Fruit fly (Drosophila melanogaster) whole organism, prepupa: ENCODE results near the gene CG42693.

Experiments used
- Blimp-1 ChIP-seq: fragments of 200-800 bp; sonication (Bioruptor generic); optimal IDR thresholded peaks from 3 replicates; lab custom pipeline; 2017; ENCODE audit warnings: missing biosample characterization, missing genetic modification characterization, mild to moderate bottlenecking, moderate library complexity, missing genetic modification reagents
- CG10631 ChIP-seq: fragments of 200-800 bp; sonication (Bioruptor generic); optimal IDR thresholded peaks from 2 replicates; lab custom pipeline; 2016; ENCODE audit warnings: missing biosample characterization, missing genetic modification characterization
- CG10669 ChIP-seq: fragments of 200-800 bp; sonication (Bioruptor generic); optimal IDR thresholded peaks from 3 replicates; lab custom pipeline; 2018; ENCODE audit warnings: missing biosample characterization, mild to moderate bottlenecking, missing genetic modification characterization, moderate library complexity
- CG11294 ChIP-seq: fragments of 200-800 bp; sonication (Bioruptor generic); IDR thresholded peaks from 2 replicates; pipeline ENCODE4 v1.3.6; 2022; ENCODE audit warnings: missing biosample characterization, missing genetic modification characterization
- CG11762 ChIP-seq: fragments of 200-800 bp; sonication (Bioruptor generic); optimal IDR thresholded peaks from 3 replicates; lab custom pipeline; 2016; ENCODE audit warnings: missing biosample characterization, missing genetic modification characterization; ENCODE audit not compliant: insufficient read depth
- CG11902 ChIP-seq: fragments of 200-800 bp; sonication (Bioruptor generic); optimal IDR thresholded peaks from 3 replicates; lab custom pipeline; 2016; ENCODE audit warnings: missing biosample characterization, missing genetic modification characterization
- CG15336 ChIP-seq: fragments of 200-800 bp; sonication (Bioruptor generic); IDR thresholded peaks from 2 replicates; pipeline ENCODE4 v1.3.6; 2022; ENCODE audit warnings: missing biosample characterization, missing genetic modification characterization
- CG1621 ChIP-seq: fragments of 200-800 bp; sonication (Bioruptor generic); optimal IDR thresholded peaks from 3 replicates; lab custom pipeline; 2018; ENCODE audit warnings: missing biosample characterization, mild to moderate bottlenecking, missing genetic modification characterization
- CG16779 ChIP-seq: fragments of 200-800 bp; sonication (Bioruptor generic); optimal IDR thresholded peaks from 3 replicates; lab custom pipeline; 2017; ENCODE audit warnings: missing biosample characterization, mild to moderate bottlenecking, missing genetic modification characterization
- CG3032 ChIP-seq: fragments of 200-800 bp; optimal IDR thresholded peaks from 2 replicates; lab custom pipeline; 2019; ENCODE audit warnings: missing biosample characterization, mild to moderate bottlenecking, missing genetic modification characterization, moderate library complexity
- CG31627 ChIP-seq: fragments of 200-800 bp; sonication (Bioruptor generic); optimal IDR thresholded peaks from 3 replicates; lab custom pipeline; 2016; ENCODE audit warnings: missing biosample characterization, missing genetic modification characterization
- CG34406 ChIP-seq: fragments of 200-800 bp; sonication (Bioruptor generic); optimal IDR thresholded peaks from 3 replicates; lab custom pipeline; 2016; ENCODE audit warnings: missing biosample characterization, missing genetic modification characterization
- CG6163 ChIP-seq: fragments of 200-800 bp; sonication (Bioruptor generic); IDR thresholded peaks from 3 replicates; pipeline ENCODE4 v1.3.6; 2022; ENCODE audit warnings: missing biosample characterization, missing genetic modification characterization
- CG6276 ChIP-seq: fragments of 200-800 bp; sonication (Bioruptor generic); optimal IDR thresholded peaks from 2 replicates; lab custom pipeline; 2017; ENCODE audit warnings: missing biosample characterization, mild to moderate bottlenecking, missing genetic modification characterization
- CG6792 ChIP-seq: fragments of 200-800 bp; sonication (Bioruptor generic); optimal IDR thresholded peaks from 3 replicates; lab custom pipeline; 2016; ENCODE audit warnings: missing biosample characterization, missing genetic modification characterization
- CG6808 ChIP-seq: fragments of 200-800 bp; sonication (Bioruptor generic); optimal IDR thresholded peaks from 3 replicates; lab custom pipeline; 2017; ENCODE audit warnings: missing biosample characterization, missing genetic modification characterization, mild to moderate bottlenecking, moderate library complexity, missing genetic modification reagents
- CG6854 ChIP-seq: fragments of 200-800 bp; sonication (Bioruptor generic); optimal IDR thresholded peaks from 2 replicates; lab custom pipeline; 2017; ENCODE audit warnings: missing biosample characterization, mild to moderate bottlenecking, missing genetic modification characterization
- CG7368 ChIP-seq: fragments of 200-800 bp; sonication (Bioruptor generic); optimal IDR thresholded peaks from 3 replicates; lab custom pipeline; 2016; ENCODE audit warnings: missing biosample characterization, missing genetic modification characterization
- CG8119 ChIP-seq: fragments of 200-800 bp; sonication (Bioruptor generic); IDR thresholded peaks from 3 replicates; pipeline ENCODE4 v1.3.6; 2022; ENCODE audit warnings: missing biosample characterization, missing genetic modification characterization
- CG8319 ChIP-seq: fragments of 200-800 bp; sonication (Bioruptor generic); optimal IDR thresholded peaks from 3 replicates; lab custom pipeline; 2016; ENCODE audit warnings: missing biosample characterization, missing genetic modification characterization
- CG8632 ChIP-seq: fragments of 200-800 bp; sonication (Bioruptor generic); optimal IDR thresholded peaks from 3 replicates; lab custom pipeline; 2016; ENCODE audit warnings: missing biosample characterization, missing genetic modification characterization
- CG9139 ChIP-seq: fragments of 200-800 bp; sonication (Bioruptor generic); optimal IDR thresholded peaks from 3 replicates; lab custom pipeline; 2017; ENCODE audit warnings: missing biosample characterization, mild to moderate bottlenecking, missing genetic modification characterization
- Eip75B ChIP-seq: fragments of 200-800 bp; sonication (Bioruptor generic); optimal IDR thresholded peaks from 3 replicates; lab custom pipeline; 2016; ENCODE audit warnings: missing biosample characterization, missing genetic modification characterization
- Eip93F ChIP-seq: fragments of 200-800 bp; sonication (Bioruptor generic); optimal IDR thresholded peaks from 2 replicates; lab custom pipeline; 2016; ENCODE audit warnings: missing biosample characterization, mild to moderate bottlenecking, missing genetic modification characterization
- Ets21C ChIP-seq: fragments of 200-800 bp; sonication (Bioruptor generic); optimal IDR thresholded peaks from 3 replicates; lab custom pipeline; 2016; ENCODE audit warnings: missing biosample characterization, missing genetic modification characterization
- Ets96B ChIP-seq: fragments of 200-800 bp; optimal IDR thresholded peaks from 2 replicates; lab custom pipeline; 2019; ENCODE audit warnings: missing biosample characterization, mild to moderate bottlenecking, missing genetic modification characterization, moderate library complexity
- Hr38 ChIP-seq: sonication (Bioruptor generic); optimal IDR thresholded peaks from 2 replicates; lab custom pipeline; 2016; ENCODE audit warnings: missing biosample characterization, missing genetic modification characterization
- Hr39 ChIP-seq: fragments of 200-800 bp; sonication (Bioruptor generic); optimal IDR thresholded peaks from 2 replicates; lab custom pipeline; 2016; ENCODE audit warnings: missing biosample characterization, missing genetic modification characterization
- Lpt ChIP-seq: fragments of 200-800 bp; sonication (Bioruptor generic); optimal IDR thresholded peaks from 3 replicates; lab custom pipeline; 2016; ENCODE audit warnings: missing biosample characterization, missing genetic modification characterization
- Met ChIP-seq: fragments of 200-800 bp; sonication (Bioruptor generic); optimal IDR thresholded peaks from 3 replicates; lab custom pipeline; 2016; ENCODE audit warnings: missing biosample characterization, missing genetic modification characterization
- OdsH ChIP-seq: fragments of 200-800 bp; sonication (Bioruptor generic); optimal IDR thresholded peaks from 3 replicates; lab custom pipeline; 2016; ENCODE audit warnings: missing biosample characterization, missing genetic modification characterization
- Smox ChIP-seq: fragments of 200-800 bp; sonication (Bioruptor generic); optimal IDR thresholded peaks from 3 replicates; lab custom pipeline; 2016; ENCODE audit warnings: missing biosample characterization, missing genetic modification characterization
- Sox14 ChIP-seq: fragments of 200-800 bp; sonication (Bioruptor generic); optimal IDR thresholded peaks from 3 replicates; lab custom pipeline; 2016; ENCODE audit warnings: missing biosample characterization, missing genetic modification characterization
- Sox15 ChIP-seq: fragments of 200-800 bp; sonication (Bioruptor generic); optimal IDR thresholded peaks from 3 replicates; lab custom pipeline; 2016; ENCODE audit warnings: missing biosample characterization, missing genetic modification characterization
- acj6 ChIP-seq: fragments of 200-800 bp; sonication (Bioruptor generic); optimal IDR thresholded peaks from 3 replicates; lab custom pipeline; 2016; ENCODE audit warnings: missing biosample characterization, missing genetic modification characterization
- cyc ChIP-seq: fragments of 200-800 bp; sonication (Bioruptor generic); optimal IDR thresholded peaks from 3 replicates; lab custom pipeline; 2016; ENCODE audit warnings: missing biosample characterization, missing genetic modification characterization
- dac ChIP-seq: fragments of 200-800 bp; sonication (Bioruptor generic); optimal IDR thresholded peaks from 2 replicates; lab custom pipeline; 2017; ENCODE audit warnings: missing biosample characterization, mild to moderate bottlenecking, missing genetic modification characterization
- dsx ChIP-seq: fragments of 200-800 bp; optimal IDR thresholded peaks from 3 replicates; lab custom pipeline; 2019; ENCODE audit warnings: missing biosample characterization, mild to moderate bottlenecking, missing genetic modification characterization, moderate library complexity; ENCODE audit not compliant: poor library complexity, severe bottlenecking
- eg ChIP-seq: fragments of 200-800 bp; sonication (Bioruptor generic); IDR thresholded peaks from 3 replicates; pipeline ENCODE4 v1.3.6; 2022; ENCODE audit warnings: missing biosample characterization, missing genetic modification characterization
- esn ChIP-seq: fragments of 200-800 bp; sonication (Bioruptor generic); optimal IDR thresholded peaks from 2 replicates; lab custom pipeline; 2016; ENCODE audit warnings: missing biosample characterization, mild to moderate bottlenecking, missing genetic modification characterization, moderate library complexity
- fd59A ChIP-seq: fragments of 200-800 bp; sonication (Bioruptor generic); optimal IDR thresholded peaks from 2 replicates; lab custom pipeline; 2017; ENCODE audit warnings: missing biosample characterization, mild to moderate bottlenecking, missing genetic modification characterization, missing genetic modification reagents
- fd85E ChIP-seq: fragments of 200-800 bp; sonication (Bioruptor generic); optimal IDR thresholded peaks from 3 replicates; lab custom pipeline; 2016; ENCODE audit warnings: missing biosample characterization, missing genetic modification characterization
- fkh ChIP-seq: fragments of 200-800 bp; sonication (Bioruptor generic); optimal IDR thresholded peaks from 3 replicates; lab custom pipeline; 2017; ENCODE audit warnings: missing biosample characterization, mild to moderate bottlenecking, missing genetic modification characterization, moderate library complexity
- lz ChIP-seq: fragments of 200-800 bp; sonication (Bioruptor generic); optimal IDR thresholded peaks from 3 replicates; lab custom pipeline; 2016; ENCODE audit warnings: missing biosample characterization, missing genetic modification characterization
- net ChIP-seq: fragments of 200-800 bp; sonication (Bioruptor generic); optimal IDR thresholded peaks from 3 replicates; lab custom pipeline; 2016; ENCODE audit warnings: missing biosample characterization, missing genetic modification characterization
- pdm3 ChIP-seq: fragments of 200-800 bp; sonication (Bioruptor generic); optimal IDR thresholded peaks from 3 replicates; lab custom pipeline; 2016; ENCODE audit warnings: missing biosample characterization, missing genetic modification characterization
- salr ChIP-seq, 2 experiments: fragments of 200-800 bp; sonication (Bioruptor generic); optimal IDR thresholded peaks; 3 replicates each; lab custom pipeline; 2016 to 2018; ENCODE audit warnings: missing biosample characterization in 2 of 2, missing genetic modification characterization in 2 of 2, mild to moderate bottlenecking in 1 of 2
- spab ChIP-seq: fragments of 200-800 bp; sonication (Bioruptor generic); optimal IDR thresholded peaks from 2 replicates; lab custom pipeline; 2017; ENCODE audit warnings: missing biosample characterization, mild to moderate bottlenecking, missing genetic modification characterization, missing genetic modification reagents
- svp ChIP-seq: fragments of 200-800 bp; sonication (Bioruptor generic); peaks from one replicate; lab custom pipeline; 2016; ENCODE audit warnings: missing biosample characterization, missing genetic modification characterization
- topi ChIP-seq: fragments of 200-800 bp; sonication (Bioruptor generic); optimal IDR thresholded peaks from 3 replicates; lab custom pipeline; 2016; ENCODE audit warnings: missing biosample characterization, missing genetic modification characterization
- vri ChIP-seq: fragments of 200-800 bp; sonication (Bioruptor generic); optimal IDR thresholded peaks from 3 replicates; lab custom pipeline; 2016; ENCODE audit warnings: missing biosample characterization, mild to moderate bottlenecking, missing genetic modification characterization

CG42693 gene

dm6 chr3R:31744044-31744652 lies 36.0 kb upstream of the CG42693 start, which contains the start of gene CG1896:
Gene CG1896 (plus strand): TSS chr3R:31744282.
- TF ChIP-seq acj6 (GFP tag; lab: Kevin White, UChicago) (peak; percentile 75), dsx (GFP tag; lab: Kevin White, UChicago) (peak; percentile 40), CG11294 (GFP tag; lab: Robert Waterston, UW) (0 out of 2 replicates have a peak, but pooled peaks have one; percentile 26), CG6808 (GFP tag; lab: Kevin White, UChicago) (no peak), CG8632 (GFP tag; lab: Kevin White, UChicago) (peak; percentile 58), fd59A (GFP tag; lab: Kevin White, UChicago) (no peak), salr (GFP tag; optimal IDR thresholded peaks at IDR 0.05; lab: Kevin White, UChicago) (peak in 1 of 2 experiments; percentile 67), Smox (peak; percentile 65), Hr39 (GFP tag; lab: Kevin White, UChicago) (peak; percentile 55), esn (GFP tag; lab: Kevin White, UChicago) (peak; percentile 80), CG34406 (GFP tag; lab: Kevin White, UChicago) (peak; percentile 74), Met (GFP tag; lab: Kevin White, UChicago) (peak; percentile 69), CG7368 (GFP tag; lab: Kevin White, UChicago) (peak; percentile 32), svp (GFP tag; lab: Kevin White, UChicago) (peak; percentile 60), topi (GFP tag; lab: Kevin White, UChicago) (peak; percentile 70), CG11762 (peak; percentile 46), CG16779 (tag; lab: Kevin White, UChicago) (peak; percentile 24), CG1621 (tag; lab: Kevin White, UChicago) (peak; percentile 43), Blimp-1 (no peak), CG6854 (GFP tag; lab: Kevin White, UChicago) (no peak), CG6792 (GFP tag; lab: Kevin White, UChicago) (peak; percentile 20), cyc (GFP tag; lab: Kevin White, UChicago) (peak; percentile 53), CG8119 (peak; percentile 50; the same call in 1 of the 3 replicates), net (GFP tag; lab: Kevin White, UChicago) (peak; percentile 73), CG31627 (GFP tag; lab: Kevin White, UChicago) (peak; percentile 60), Sox15 (GFP tag; lab: Kevin White, UChicago) (peak; percentile 31), pdm3 (peak; percentile 73), Lpt (GFP tag; lab: Kevin White, UChicago) (peak; percentile 10), fkh (GFP tag; lab: Kevin White, UChicago) (no peak), Sox14 (GFP tag; lab: Kevin White, UChicago) (peak; percentile 73), Eip93F (GFP tag; lab: Kevin White, UChicago) (no peak), Hr38 (GFP tag; lab: Kevin White, UChicago) (no peak), CG10631 (GFP tag; lab: Kevin White, UChicago) (peak; percentile 65), eg (GFP tag; lab: Robert Waterston, UW) (peak; percentile 85), fd85E (GFP tag; lab: Kevin White, UChicago) (no peak), CG9139 (no peak), lz (GFP tag; lab: Kevin White, UChicago) (peak; percentile 66), CG15336 (GFP tag; lab: Robert Waterston, UW) (peak; percentile 60), dac (GFP tag; lab: Kevin White, UChicago) (peak; percentile 19), Eip75B (GFP tag; lab: Kevin White, UChicago) (peak; percentile 51), CG6163 (peak; percentile 83), CG11902 (GFP tag; lab: Kevin White, UChicago) (no peak), Ets96B (tag; lab: Kevin White, UChicago) (peak; percentile 51), spab (peak; percentile 11), vri (GFP tag; lab: Kevin White, UChicago) (no peak), CG3032 (peak; percentile 40), OdsH (GFP tag; lab: Kevin White, UChicago) (peak; percentile 76), CG8319 (peak; percentile 19), Ets21C (GFP tag; lab: Kevin White, UChicago) (no peak), CG6276 (GFP tag; lab: Kevin White, UChicago) (no peak), CG10669 (peak; percentile 57)
